Fruit fly (Drosophila melanogaster): ENCODE data around the gene lmgA.
A peak's percentile ranks its signal among the peaks of the same experiment; 100 is the strongest.

Gene lmgA

dm6 chr2L:8535394-8536176 is 7.2 kb upstream of the lmgA start (continued):
- TF ChIP-seq CG13287 (GFP tag; IDR thresholded peaks at IDR 0.05; ENCODE audit: partially characterized antibody) (no peak), CG7556 (GFP tag; optimal IDR thresholded peaks at IDR 0.05) (peak; percentile 97), sim (GFP tag; IDR thresholded peaks at IDR 0.05) (peak; percentile 61; the same call in 1 of the 2 replicates), Jarid2 (GFP tag; optimal IDR thresholded peaks at IDR 0.05) (peak; percentile 76), CG11398 (GFP tag; optimal IDR thresholded peaks at IDR 0.05) (peak; percentile 22), H2.0 (GFP tag; IDR thresholded peaks at IDR 0.05) (peak; percentile 62), en (GFP tag; optimal IDR thresholded peaks at IDR 0.05) (peak; percentile 32), CG11504 (tag; optimal IDR thresholded peaks at IDR 0.05) (peak; percentile 96), Blimp-1 (GFP tag; optimal IDR thresholded peaks at IDR 0.05) (peak; percentile 90), CkIIα-i1 (GFP tag; IDR thresholded peaks at IDR 0.05) (no peak), slbo (GFP tag; IDR thresholded peaks at IDR 0.05) (peak; percentile 87), usp (GFP tag; optimal IDR thresholded peaks at IDR 0.05) (no peak), gcm2 (GFP tag; optimal IDR thresholded peaks at IDR 0.05) (no peak), luna (GFP tag; optimal IDR thresholded peaks at IDR 0.05) (no peak), Med (GFP tag) (peak; percentile 90), so (GFP tag; IDR thresholded peaks at IDR 0.05) (peak; percentile 76; the same call in 1 of the 3 replicates), Hand (GFP tag; optimal IDR thresholded peaks at IDR 0.05) (peak; percentile 89), cas (GFP tag; IDR thresholded peaks at IDR 0.05) (peak; percentile 12; the same call in 1 of the 2 replicates), schlank (tag; optimal IDR thresholded peaks at IDR 0.05) (peak; percentile 44), sc (optimal IDR thresholded peaks at IDR 0.05) (no peak), sc (GFP tag; optimal IDR thresholded peaks at IDR 0.05) (peak; percentile 93), ewg (GFP tag; optimal IDR thresholded peaks at IDR 0.05) (peak; percentile 78), CG3163 (GFP tag; optimal IDR thresholded peaks at IDR 0.05) (peak; percentile 76), corto (GFP tag; optimal IDR thresholded peaks at IDR 0.05) (no peak), danr (GFP tag; IDR thresholded peaks at IDR 0.05) (peak; percentile 70), pros (GFP tag; optimal IDR thresholded peaks at IDR 0.05) (peak; percentile 19), fd96Cb (tag; optimal IDR thresholded peaks at IDR 0.05) (peak; percentile 94), ERR (GFP tag; optimal IDR thresholded peaks at IDR 0.05) (no peak), CoRest (tag; optimal IDR thresholded peaks at IDR 0.05) (peak; percentile 96), ssp (GFP tag; IDR thresholded peaks at IDR 0.05) (peak; percentile 69), tap (tag; optimal IDR thresholded peaks at IDR 0.05) (peak; percentile 91), Bgb (GFP tag; IDR thresholded peaks at IDR 0.05; ENCODE audit: partially characterized antibody) (0 out of 2 replicates have a peak, but pooled peaks have one; percentile 7), Awh (GFP tag; IDR thresholded peaks at IDR 0.05) (no peak; the same call in 1 of the 2 replicates), Sry-δ (GFP tag; optimal IDR thresholded peaks at IDR 0.05) (no peak), CG4360 (GFP tag; IDR thresholded peaks at IDR 0.05) (no peak; the same call in 1 of the 2 replicates), CG18599 (GFP tag; optimal IDR thresholded peaks at IDR 0.05) (peak; percentile 89), CG10543 (GFP tag; optimal IDR thresholded peaks at IDR 0.05) (peak; percentile 91), Fer2 (tag; optimal IDR thresholded peaks at IDR 0.05) (peak; percentile 81), prd (optimal IDR thresholded peaks at IDR 0.05) (no peak), prd (GFP tag; IDR thresholded peaks at IDR 0.05) (peak; percentile 81; the same call in 2 of the 3 replicates), ems (GFP tag; optimal IDR thresholded peaks at IDR 0.05) (peak; percentile 33), CG8944 (GFP tag; optimal IDR thresholded peaks at IDR 0.05) (no peak), Nf-YB (GFP tag; optimal IDR thresholded peaks at IDR 0.05) (peak; percentile 86), ab (GFP tag; optimal IDR thresholded peaks at IDR 0.05) (peak; percentile 28), tio (GFP tag; optimal IDR thresholded peaks at IDR 0.05) (peak; percentile 95), dm (GFP tag; optimal IDR thresholded peaks at IDR 0.05) (no peak), mam (GFP tag; optimal IDR thresholded peaks at IDR 0.05) (no peak), CG11560 (tag; IDR thresholded peaks at IDR 0.05) (peak; percentile 74; the same call in 1 of the 3 replicates), Myb (GFP tag; optimal IDR thresholded peaks at IDR 0.05) (peak; percentile 14), CG10366 (GFP tag; IDR thresholded peaks at IDR 0.05) (peak; percentile 55)
